Worm (Caenorhabditis elegans) whole organism, young adult: ENCODE data around the gene K03B8.4.

Source experiments
- K11D2.4 ChIP-seq: fragments of 200-800 bp; sonication (Bioruptor generic); IDR thresholded peaks from 2 replicates; pipeline ENCODE4 v1.3.6; 2022; ENCODE audit warnings: missing genetic modification reagents, missing genetic modification characterization, missing compliant biosample characterization
- ama-1 ChIP-seq, 3 experiments: fragments of 150-350 bp in 1 of 3; sonication (generic microtip) in 2 of 3; optimal IDR thresholded peaks; 2 replicates each; lab custom pipeline; 2014 to 2018; ENCODE audit warnings: missing biosample characterization in 2 of 3, missing genetic modification characterization in 2 of 3, missing genetic modification reagents in 2 of 3
- bed-2 ChIP-seq: fragments of 200-800 bp; sonication (Bioruptor generic); IDR thresholded peaks from 2 replicates; pipeline ENCODE4 v1.3.6; 2022; ENCODE audit warnings: missing genetic modification reagents, missing genetic modification characterization, missing compliant biosample characterization
- ceh-79 ChIP-seq: sonication (generic microtip); optimal IDR thresholded peaks from 2 replicates; lab custom pipeline; 2017; ENCODE audit warnings: mild to moderate bottlenecking, missing genetic modification characterization, missing compliant biosample characterization
- egl-18 ChIP-seq: fragments of 200-800 bp; sonication (Bioruptor generic); IDR thresholded peaks from 2 replicates; pipeline ENCODE4 v1.3.6; 2022; ENCODE audit warnings: missing genetic modification reagents, missing genetic modification characterization, missing compliant biosample characterization
- hlh-12 ChIP-seq: sonication (generic microtip); optimal IDR thresholded peaks from 2 replicates; lab custom pipeline; 2016; ENCODE audit warnings: missing genetic modification characterization, missing compliant biosample characterization
- lin-54 ChIP-seq: fragments of 200-800 bp; sonication (Bioruptor generic); optimal IDR thresholded peaks from 2 replicates; lab custom pipeline; 2018; ENCODE audit warnings: mild to moderate bottlenecking, missing genetic modification characterization, missing compliant biosample characterization
- mxl-1 ChIP-seq: sonication (generic microtip); optimal IDR thresholded peaks from 2 replicates; lab custom pipeline; 2016; ENCODE audit warnings: missing genetic modification characterization, missing compliant biosample characterization
- nhr-27 ChIP-seq: fragments of 200-800 bp; sonication (Bioruptor generic); optimal IDR thresholded peaks from 2 replicates; lab custom pipeline; 2018; ENCODE audit warnings: mild to moderate bottlenecking, missing genetic modification characterization, moderate library complexity, missing compliant biosample characterization
- pha-4 ChIP-seq: fragments of 150-350 bp; sonication (generic microtip); optimal IDR thresholded peaks from 2 replicates; lab custom pipeline; 2014; ENCODE audit warnings: missing biosample characterization, missing genetic modification reagents, missing genetic modification characterization
- sptf-2 ChIP-seq: fragments of 200-800 bp; sonication (Bioruptor generic); optimal IDR thresholded peaks from 2 replicates; lab custom pipeline; 2018; ENCODE audit warnings: mild to moderate bottlenecking, missing genetic modification characterization, missing compliant biosample characterization
- ztf-6 ChIP-seq: fragments of 200-800 bp; sonication (Bioruptor generic); IDR thresholded peaks from 2 replicates; pipeline ENCODE4 v1.3.6; 2022; ENCODE audit warnings: missing genetic modification reagents, missing genetic modification characterization, missing compliant biosample characterization

DNA sequence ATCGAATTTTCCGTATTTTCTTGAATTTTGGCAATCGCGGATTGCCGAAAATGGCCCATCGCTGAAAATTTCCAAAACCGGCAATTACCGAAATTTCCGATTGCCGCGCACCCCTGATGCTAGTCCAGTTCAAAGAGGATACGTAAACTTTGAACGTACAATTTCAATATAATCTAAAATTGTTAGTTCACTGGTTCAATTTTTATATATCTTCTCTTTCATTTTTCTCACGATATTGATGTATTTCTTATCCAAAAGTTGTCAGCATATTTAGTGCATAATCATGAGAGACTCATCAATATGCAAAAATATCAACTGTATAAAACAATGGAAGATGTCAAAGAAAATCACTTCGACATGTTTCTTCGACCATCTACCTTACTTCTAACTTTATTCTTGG is 3.7 kb upstream of the K03B8.4 start, which contains the start of gene nas-17:
- TF ChIP-seq pha-4 = no peak
- no peak for TF ChIP-seq sptf-2 (GFP tag; lab: Kevin White, UChicago)
- TF ChIP-seq ama-1 (optimal IDR thresholded peaks at IDR 0.05; lab: Kevin White, UChicago) = no peak
- no peak for TF ChIP-seq ama-1 (GFP tag; optimal IDR thresholded peaks at IDR 0.05; lab: Kevin White, UChicago)
- no peak for TF ChIP-seq mxl-1 (tag; lab: Kevin White, UChicago)
- no peak for TF ChIP-seq egl-18 (GFP tag; lab: Robert Waterston, UW)
- no peak for TF ChIP-seq ztf-6
- no peak for TF ChIP-seq hlh-12
- no peak for TF ChIP-seq ceh-79 (tag; lab: Kevin White, UChicago)
- TF ChIP-seq bed-2 = no peak
- no peak for TF ChIP-seq K11D2.4 (GFP tag; lab: Robert Waterston, UW)
- no peak for TF ChIP-seq nhr-27
- TF ChIP-seq lin-54 (GFP tag; lab: Kevin White, UChicago) = no peak
